Worm (Caenorhabditis elegans): Measurements from ENCODE around the gene srz-100.

Gene srz-100

DNA sequence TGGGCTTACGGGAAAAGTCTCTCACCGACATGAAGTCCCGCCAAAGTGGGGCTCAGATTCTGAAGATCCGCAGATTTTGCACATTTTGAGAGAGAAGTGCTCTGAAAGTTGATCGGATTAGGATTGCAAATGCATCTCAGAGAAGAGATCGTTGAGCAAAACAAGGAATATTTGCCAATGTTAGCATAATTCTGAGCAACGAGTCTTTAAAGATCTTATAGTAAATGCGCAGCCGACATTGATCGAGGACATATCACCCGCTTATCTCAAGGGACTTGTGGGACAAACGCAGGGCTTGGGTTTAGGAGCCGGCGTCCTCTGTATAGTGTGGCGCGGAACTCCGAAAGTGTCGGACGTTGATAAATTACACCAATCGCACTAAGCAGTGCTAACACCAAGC is 8.0 kb upstream of the srz-100 start, which contains the start of gene nhr-112:
Gene nhr-112 (minus strand): TSS at position 101 of the 400 bp plus-strand sequence.
- no peak for TF ChIP-seq sox-4 (tag; optimal IDR thresholded peaks at IDR 0.05)
- no peak for TF ChIP-seq sup-37 (GFP tag; optimal IDR thresholded peaks at IDR 0.05)
- TF ChIP-seq mab-9 (GFP tag; IDR thresholded peaks at IDR 0.05) = no peak
- no peak for TF ChIP-seq efl-1 (optimal IDR thresholded peaks at IDR 0.05)
- no peak for TF ChIP-seq efl-1 (GFP tag; optimal IDR thresholded peaks at IDR 0.05 in 1 of 2)
- no peak for TF ChIP-seq nhr-12 (tag; optimal IDR thresholded peaks at IDR 0.05)
- no peak for TF ChIP-seq hlh-4 (tag; optimal IDR thresholded peaks at IDR 0.05)
- no peak for TF ChIP-seq ceh-90 (tag; optimal IDR thresholded peaks at IDR 0.05)
- no peak for TF ChIP-seq unc-86 (tag; optimal IDR thresholded peaks at IDR 0.05)
- TF ChIP-seq unc-98 (GFP tag; IDR thresholded peaks at IDR 0.05) = no peak
- TF ChIP-seq jun-1 (tag; optimal IDR thresholded peaks at IDR 0.05) = no peak
- no peak for TF ChIP-seq ceh-88 (GFP tag; IDR thresholded peaks at IDR 0.05)

DNA sequence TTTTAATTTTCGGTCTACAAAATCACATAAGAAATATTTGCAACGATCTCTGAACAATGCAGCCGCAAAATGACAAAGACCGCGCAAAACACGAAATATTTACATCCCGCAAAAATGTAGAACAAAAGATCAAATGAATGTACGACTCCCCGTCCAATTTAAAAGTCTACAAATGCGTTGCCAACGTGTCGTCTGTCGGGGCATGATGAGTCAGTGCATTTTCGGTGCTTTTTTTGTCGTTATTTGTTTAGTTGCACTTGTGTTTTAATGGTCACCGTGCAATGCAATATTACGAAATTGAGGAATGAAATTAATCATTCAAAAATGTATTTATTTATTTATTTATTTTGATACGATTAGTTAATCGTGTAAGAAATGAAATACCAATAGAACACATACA is 7.1 kb upstream of the srz-100 start:
- no peak for TF ChIP-seq hlh-17 (GFP tag; optimal IDR thresholded peaks at IDR 0.05; ENCODE audit: borderline replicate concordance)
- TF ChIP-seq lsy-2 (tag; optimal IDR thresholded peaks at IDR 0.05) = no peak
- TF ChIP-seq ztf-11 (tag; optimal IDR thresholded peaks at IDR 0.05) = no peak
- no peak for TF ChIP-seq vab-15 (tag; optimal IDR thresholded peaks at IDR 0.05)
- no peak for TF ChIP-seq ceh-8 (GFP tag; optimal IDR thresholded peaks at IDR 0.05)
- TF ChIP-seq nhr-237 (tag; optimal IDR thresholded peaks at IDR 0.05) = no peak
- peak; percentile 8 for TF ChIP-seq skn-1 (tag; optimal IDR thresholded peaks at IDR 0.05)
- peak in 1 of 2 experiments; percentile 17 for TF ChIP-seq egl-27 (tag; optimal IDR thresholded peaks at IDR 0.05)
- TF ChIP-seq snu-23 (GFP tag; optimal IDR thresholded peaks at IDR 0.05) = no peak
- TF ChIP-seq lin-35 (GFP tag; optimal IDR thresholded peaks at IDR 0.05) = no peak
- peak; percentile 25 for TF ChIP-seq nhr-20 (tag; optimal IDR thresholded peaks at IDR 0.05)
- TF ChIP-seq nhr-90 (tag; optimal IDR thresholded peaks at IDR 0.05; ENCODE audit: poor library complexity) = no peak
- no peak for TF ChIP-seq pqm-1 (tag; optimal IDR thresholded peaks at IDR 0.05)

DNA sequence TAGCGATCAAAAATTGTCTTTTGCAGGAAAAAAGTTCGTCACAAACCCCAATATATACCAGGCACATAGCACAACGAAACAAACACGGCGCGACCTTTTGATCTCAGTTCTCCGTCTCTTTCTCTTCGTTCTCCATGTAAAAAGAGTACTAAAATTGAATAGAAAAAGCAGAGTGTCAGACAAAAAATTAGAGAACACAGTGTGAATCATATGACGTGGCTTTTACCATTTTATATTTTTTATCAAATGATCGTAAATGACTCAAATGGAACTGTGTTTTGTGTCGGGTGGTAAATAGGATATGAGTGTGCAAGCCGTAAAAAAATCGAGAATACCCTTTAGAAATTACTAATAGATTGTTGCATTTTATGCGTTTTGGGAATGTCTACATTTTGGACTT is 5.7 kb upstream of the srz-100 start:
- TF ChIP-seq nhr-237 (tag; optimal IDR thresholded peaks at IDR 0.05) = no peak
- no peak for TF ChIP-seq nhr-47 (tag; optimal IDR thresholded peaks at IDR 0.05)
- TF ChIP-seq ceh-8 (GFP tag; optimal IDR thresholded peaks at IDR 0.05) = no peak
- TF ChIP-seq nhr-85 (tag) = peak; percentile 22
- TF ChIP-seq ceh-82 (tag; optimal IDR thresholded peaks at IDR 0.05) = peak in 1 of 3 experiments; percentile 31
- peak in 1 of 2 experiments; percentile 39 for TF ChIP-seq lin-35 (GFP tag; optimal IDR thresholded peaks at IDR 0.05)
- peak; percentile 65 for TF ChIP-seq elt-2 (tag; optimal IDR thresholded peaks at IDR 0.05)
- TF ChIP-seq lsy-2 (tag; optimal IDR thresholded peaks at IDR 0.05) = no peak
- no peak for TF ChIP-seq egl-13 (tag; optimal IDR thresholded peaks at IDR 0.05)
- peak; percentile 58 for TF ChIP-seq nhr-20 (tag; optimal IDR thresholded peaks at IDR 0.05)
- peak; percentile 23 for TF ChIP-seq jun-1 (tag; optimal IDR thresholded peaks at IDR 0.05)
- TF ChIP-seq aly-2 (tag; optimal IDR thresholded peaks at IDR 0.05) = no peak
- no peak for TF ChIP-seq xbp-1 (tag; optimal IDR thresholded peaks at IDR 0.05)
- TF ChIP-seq sox-4 (tag; optimal IDR thresholded peaks at IDR 0.05) = no peak
- TF ChIP-seq grh-1 (GFP tag; IDR thresholded peaks at IDR 0.05) = no peak
- TF ChIP-seq mep-1 (tag; optimal IDR thresholded peaks at IDR 0.05) = no peak
- no peak for TF ChIP-seq unc-130 (tag; optimal IDR thresholded peaks at IDR 0.05)
- no peak for TF ChIP-seq nhr-84 (tag; optimal IDR thresholded peaks at IDR 0.05)
- TF ChIP-seq nhr-71 (tag; optimal IDR thresholded peaks at IDR 0.05) = peak; percentile 45
- TF ChIP-seq nhr-11 (tag; optimal IDR thresholded peaks at IDR 0.05) = no peak
- no peak for TF ChIP-seq pax-3 (tag; optimal IDR thresholded peaks at IDR 0.05)
- TF ChIP-seq aha-1 (tag; optimal IDR thresholded peaks at IDR 0.05) = no peak
- TF ChIP-seq ztf-4 (tag; optimal IDR thresholded peaks at IDR 0.05) = no peak
- TF ChIP-seq pag-3 (tag; optimal IDR thresholded peaks at IDR 0.05; ENCODE audit: borderline replicate concordance, insufficient read depth) = no peak
- no peak for TF ChIP-seq sptf-1 (tag; optimal IDR thresholded peaks at IDR 0.05)
- TF ChIP-seq snu-23 (GFP tag; optimal IDR thresholded peaks at IDR 0.05) = no peak
- no peak for TF ChIP-seq tbx-2 (tag; optimal IDR thresholded peaks at IDR 0.05)
- no peak for TF ChIP-seq unc-86 (tag; optimal IDR thresholded peaks at IDR 0.05)
- TF ChIP-seq lin-39 (tag; optimal IDR thresholded peaks at IDR 0.05) = no peak
